Worm (Caenorhabditis elegans): ENCODE results near the gene srj-10.

DNA sequence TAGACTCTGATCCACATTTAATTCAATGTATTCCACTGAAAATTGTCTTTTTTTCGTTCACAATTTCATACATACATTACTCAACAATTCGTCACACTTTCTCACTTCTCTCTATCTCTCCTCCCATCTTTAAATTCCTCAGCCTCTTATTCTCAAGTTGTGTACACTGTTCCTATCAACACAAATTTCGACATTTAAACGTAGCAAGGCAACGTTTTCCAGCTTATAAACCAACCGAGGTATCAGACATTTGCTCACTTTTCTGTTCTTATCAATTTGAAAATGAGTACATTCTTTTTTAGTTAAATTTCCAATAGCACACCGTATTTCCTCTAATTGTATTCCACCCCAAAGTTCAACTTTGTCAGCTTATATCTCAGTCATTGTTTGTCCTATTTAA lies 47.2 kb upstream of the srj-10 start, which contains the start of gene skr-3:
- TF ChIP-seq ceh-90 (tag; optimal IDR thresholded peaks at IDR 0.05), result no peak
- no peak for TF ChIP-seq rnt-1 (tag; optimal IDR thresholded peaks at IDR 0.05)
- no peak for TF ChIP-seq snpc-4 (tag; optimal IDR thresholded peaks at IDR 0.05)
- no peak for TF ChIP-seq nhr-90 (tag; optimal IDR thresholded peaks at IDR 0.05; ENCODE audit: poor library complexity)
- TF ChIP-seq ama-1 (optimal IDR thresholded peaks at IDR 0.05), result no peak
- no peak for TF ChIP-seq fos-1 (tag; optimal IDR thresholded peaks at IDR 0.05)
- no peak for TF ChIP-seq jun-1 (tag; optimal IDR thresholded peaks at IDR 0.05)
- TF ChIP-seq unc-130 (tag; optimal IDR thresholded peaks at IDR 0.05), result no peak
- TF ChIP-seq sptf-1 (tag; optimal IDR thresholded peaks at IDR 0.05), result no peak
- no peak for TF ChIP-seq skn-1 (tag; optimal IDR thresholded peaks at IDR 0.05)

All from whole organism, L1 larva.